Fruit fly (Drosophila melanogaster): Measurements from ENCODE around the gene chb.
A peak's percentile ranks its signal among the peaks of the same experiment; 100 is the strongest.

chb gene

dm6 chr3L:21204581-21205495 lies 32.2 kb downstream of the chb start:
- TF ChIP-seq Rel (GFP tag; optimal IDR thresholded peaks at IDR 0.05) = no peak
- TF ChIP-seq Rel (tag; optimal IDR thresholded peaks at IDR 0.05) = peak; percentile 54
- TF ChIP-seq pan (optimal IDR thresholded peaks at IDR 0.05) = no peak

- TF ChIP-seq Hr78 (GFP tag; optimal IDR thresholded peaks at IDR 0.05) (no peak), ey (GFP tag; optimal IDR thresholded peaks at IDR 0.05) (no peak), OdsH (GFP tag; optimal IDR thresholded peaks at IDR 0.05) (no peak), h (GFP tag; optimal IDR thresholded peaks at IDR 0.05) (peak; percentile 11), Dif (GFP tag; optimal IDR thresholded peaks at IDR 0.05; ENCODE audit: partially characterized antibody) (peak; percentile 4)
These were observed 32.8 kb downstream of the chb start for dm6 chr3L:21205496-21205824.

dm6 chr3L:21206486-21206885 lies 33.8 kb downstream of the chb start:
- TF ChIP-seq CrebA (GFP tag; optimal IDR thresholded peaks at IDR 0.05; ENCODE audit: borderline replicate concordance) = no peak
- TF ChIP-seq Hr78 (GFP tag; optimal IDR thresholded peaks at IDR 0.05) = no peak
- TF ChIP-seq h (GFP tag; optimal IDR thresholded peaks at IDR 0.05) = no peak
- TF ChIP-seq Rel (GFP tag; optimal IDR thresholded peaks at IDR 0.05) = no peak
- no peak for TF ChIP-seq Rel (tag; optimal IDR thresholded peaks at IDR 0.05)
- no peak for TF ChIP-seq Vsx2 (GFP tag; optimal IDR thresholded peaks at IDR 0.05; ENCODE audit: partially characterized antibody)
- TF ChIP-seq psq (GFP tag; optimal IDR thresholded peaks at IDR 0.05) = no peak
- TF ChIP-seq Dfd (GFP tag; optimal IDR thresholded peaks at IDR 0.05) = no peak
- TF ChIP-seq sage (GFP tag; optimal IDR thresholded peaks at IDR 0.05) = no peak
- no peak for TF ChIP-seq CG32264 (GFP tag; optimal IDR thresholded peaks at IDR 0.05)
- no peak for TF ChIP-seq sv (GFP tag; optimal IDR thresholded peaks at IDR 0.05)
- no peak for TF ChIP-seq GATAd (GFP tag; optimal IDR thresholded peaks at IDR 0.05)
- no peak for TF ChIP-seq Sp1 (GFP tag; optimal IDR thresholded peaks at IDR 0.05)
- no peak for TF ChIP-seq dsf (GFP tag; optimal IDR thresholded peaks at IDR 0.05; ENCODE audit: borderline replicate concordance)
- TF ChIP-seq dmrt93B (GFP tag; optimal IDR thresholded peaks at IDR 0.05) = no peak
- TF ChIP-seq Hr83 (GFP tag; optimal IDR thresholded peaks at IDR 0.05; ENCODE audit: poor library complexity, severe bottlenecking) = no peak
- TF ChIP-seq Hnf4 (GFP tag; optimal IDR thresholded peaks at IDR 0.05) = no peak
- TF ChIP-seq woc (GFP tag; optimal IDR thresholded peaks at IDR 0.05) = no peak
- TF ChIP-seq Abd-B (GFP tag; optimal IDR thresholded peaks at IDR 0.05) = no peak
- TF ChIP-seq pan (optimal IDR thresholded peaks at IDR 0.05) = no peak
- TF ChIP-seq dl (GFP tag; optimal IDR thresholded peaks at IDR 0.05; ENCODE audit: insufficient read depth in 1 of 2, partially characterized antibody in 2 of 2) = no peak

DNA sequence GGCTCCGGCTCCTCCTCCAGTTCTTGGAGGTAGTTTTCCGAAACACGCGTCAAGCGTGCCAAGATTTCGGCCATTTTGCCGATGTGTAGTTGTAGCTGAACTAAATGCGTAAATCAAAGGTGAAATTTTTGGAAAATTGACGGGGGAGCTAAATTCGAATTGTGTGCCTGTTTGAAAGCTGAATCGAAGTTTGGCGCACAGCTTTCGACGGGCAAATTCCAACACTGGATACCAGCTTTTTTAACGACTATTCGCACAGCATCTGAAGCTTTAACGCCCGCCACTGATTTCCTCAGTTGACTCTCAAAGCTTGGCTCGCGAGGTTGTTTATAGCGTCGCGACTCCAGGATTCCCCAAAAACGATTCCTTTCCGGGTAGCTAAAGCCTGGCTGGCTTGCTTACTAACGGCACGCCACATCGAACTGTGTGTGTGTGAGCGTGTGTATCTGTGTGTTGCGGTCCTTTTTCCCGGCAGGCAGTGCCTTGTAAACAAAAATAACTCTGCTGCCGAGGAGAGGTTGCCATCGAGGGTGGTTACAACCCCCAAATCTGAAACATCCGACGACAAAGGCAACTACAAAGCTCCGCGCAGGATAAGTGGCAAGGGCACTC lies 37.4 kb downstream of the chb start, which contains the start of the genes CG10510 and CG10508:
TSS of gene CG10510 (minus strand) at position 164 of the 612 bp plus-strand sequence.
TSS of gene CG10508 (plus strand) at position 295 of the 612 bp plus-strand sequence.
- TF ChIP-seq Dif (GFP tag; optimal IDR thresholded peaks at IDR 0.05; ENCODE audit: partially characterized antibody) (peak; percentile 16), fru (GFP tag; optimal IDR thresholded peaks at IDR 0.05) (no peak), Hr83 (GFP tag; optimal IDR thresholded peaks at IDR 0.05; ENCODE audit: poor library complexity, severe bottlenecking) (no peak), sage (GFP tag; optimal IDR thresholded peaks at IDR 0.05) (no peak), usp (GFP tag; optimal IDR thresholded peaks at IDR 0.05) (no peak), Rel (GFP tag; optimal IDR thresholded peaks at IDR 0.05) (no peak), Rel (tag; optimal IDR thresholded peaks at IDR 0.05) (peak; percentile 21)

DNA sequence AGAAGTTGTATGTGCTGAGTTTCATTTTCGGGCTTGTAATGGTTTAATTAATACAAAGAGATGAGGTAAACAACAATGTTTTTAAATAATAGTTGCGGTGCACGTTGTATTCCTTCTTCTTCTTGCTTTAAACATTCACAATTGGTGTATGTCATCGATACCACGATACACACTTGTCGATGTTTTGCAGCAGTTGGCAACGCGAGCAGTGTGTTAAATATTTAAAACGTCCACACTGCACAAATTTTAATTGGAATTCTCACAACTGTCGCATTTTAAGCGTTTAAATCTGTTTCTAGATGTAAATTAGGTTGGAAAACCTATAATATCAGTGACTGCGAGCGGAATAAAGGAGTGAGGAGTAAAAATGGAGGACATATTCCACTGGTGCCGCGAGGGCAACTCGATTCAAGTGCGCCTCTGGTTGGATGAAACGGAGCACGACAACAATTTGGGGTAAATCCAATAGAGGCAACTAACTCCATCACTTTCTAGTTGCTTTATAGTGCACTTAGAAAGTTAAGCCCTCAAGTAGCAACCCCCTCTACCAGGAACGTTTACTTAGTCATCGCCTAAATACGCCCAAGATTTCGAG lies 44.1 kb downstream of the chb start, which contains the start of the genes Trmt112 and Ilk:
TSS of gene Trmt112 (minus strand) at position 143 of the 595 bp plus-strand sequence.
TSS of gene Ilk (plus strand) at position 205 of the 595 bp plus-strand sequence.
- TF ChIP-seq Myc (optimal IDR thresholded peaks at IDR 0.05) = peak; percentile 70
- TF ChIP-seq Rel (GFP tag; optimal IDR thresholded peaks at IDR 0.05) = no peak
- peak; percentile 37 for TF ChIP-seq Rel (tag; optimal IDR thresholded peaks at IDR 0.05)
- TF ChIP-seq Dfd (GFP tag; optimal IDR thresholded peaks at IDR 0.05) = no peak
- no peak for TF ChIP-seq dmrt93B (GFP tag; optimal IDR thresholded peaks at IDR 0.05)
- no peak for TF ChIP-seq h (GFP tag; optimal IDR thresholded peaks at IDR 0.05)
- no peak for TF ChIP-seq Hr83 (GFP tag; optimal IDR thresholded peaks at IDR 0.05; ENCODE audit: poor library complexity, severe bottlenecking)
- no peak for TF ChIP-seq CG9705 (GFP tag; optimal IDR thresholded peaks at IDR 0.05)
- no peak for TF ChIP-seq OdsH (GFP tag; optimal IDR thresholded peaks at IDR 0.05)
- no peak for TF ChIP-seq pan (optimal IDR thresholded peaks at IDR 0.05)
- no peak for TF ChIP-seq CrebA (GFP tag; optimal IDR thresholded peaks at IDR 0.05; ENCODE audit: borderline replicate concordance)

Data from whole organism, wandering third instar larva.